Fruit fly (Drosophila melanogaster): ENCODE results near the gene fz4.

The fz4 gene

dm6 chrX:7101302-7102012 is 8.7 kb downstream of the fz4 start (continued):
- TF ChIP-seq CG6792 (GFP tag; optimal IDR thresholded peaks at IDR 0.05) (peak; percentile 89), Sox15 (GFP tag; optimal IDR thresholded peaks at IDR 0.05) (peak; percentile 83), Met (GFP tag; optimal IDR thresholded peaks at IDR 0.05) (peak; percentile 78), CG6163 (GFP tag; IDR thresholded peaks at IDR 0.05) (peak; percentile 81), Eip93F (GFP tag; optimal IDR thresholded peaks at IDR 0.05) (no peak), Hr38 (GFP tag; optimal IDR thresholded peaks at IDR 0.05) (no peak), CG6808 (GFP tag; optimal IDR thresholded peaks at IDR 0.05) (peak; percentile 85), OdsH (GFP tag; optimal IDR thresholded peaks at IDR 0.05) (peak; percentile 92), Ets21C (GFP tag; optimal IDR thresholded peaks at IDR 0.05) (peak; percentile 79), CG3032 (tag; optimal IDR thresholded peaks at IDR 0.05) (peak; percentile 85)

DNA sequence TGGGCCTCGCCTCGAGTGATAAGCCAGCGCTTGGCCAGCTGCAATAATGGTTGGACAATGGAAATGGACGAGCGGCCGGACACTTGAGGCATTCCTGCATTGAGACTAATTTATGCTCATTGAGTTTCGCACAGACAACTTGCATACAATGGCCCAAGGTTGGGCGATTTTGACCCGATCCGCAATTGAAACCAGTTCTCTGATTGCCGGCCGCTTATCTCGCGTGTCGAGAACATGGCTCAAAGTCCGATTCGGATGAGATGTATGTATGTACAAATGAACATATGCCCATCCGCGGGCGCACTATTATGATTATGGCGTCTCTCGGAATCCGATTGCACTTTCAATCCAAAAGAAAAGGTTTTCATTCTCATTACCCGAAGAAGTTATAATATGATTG is 9.4 kb downstream of the fz4 start:
- TF ChIP-seq Eip78C (GFP tag) (peak; percentile 55), CG6276 (GFP tag; optimal IDR thresholded peaks at IDR 0.05) (peak; percentile 16), CG6163 (GFP tag; IDR thresholded peaks at IDR 0.05) (0 out of 3 replicates have a peak, but pooled peaks have one; percentile 15), CG6808 (GFP tag; optimal IDR thresholded peaks at IDR 0.05) (peak; percentile 59), ss (GFP tag; optimal IDR thresholded peaks at IDR 0.05) (peak; percentile 78 to 84), CG34406 (GFP tag; optimal IDR thresholded peaks at IDR 0.05) (no peak), svp (GFP tag) (peak; percentile 48), CG8119 (GFP tag; IDR thresholded peaks at IDR 0.05) (peak; percentile 17; the same call in 1 of the 3 replicates), CG15336 (GFP tag; IDR thresholded peaks at IDR 0.05) (no peak), CG1621 (tag; optimal IDR thresholded peaks at IDR 0.05) (no peak)

DNA sequence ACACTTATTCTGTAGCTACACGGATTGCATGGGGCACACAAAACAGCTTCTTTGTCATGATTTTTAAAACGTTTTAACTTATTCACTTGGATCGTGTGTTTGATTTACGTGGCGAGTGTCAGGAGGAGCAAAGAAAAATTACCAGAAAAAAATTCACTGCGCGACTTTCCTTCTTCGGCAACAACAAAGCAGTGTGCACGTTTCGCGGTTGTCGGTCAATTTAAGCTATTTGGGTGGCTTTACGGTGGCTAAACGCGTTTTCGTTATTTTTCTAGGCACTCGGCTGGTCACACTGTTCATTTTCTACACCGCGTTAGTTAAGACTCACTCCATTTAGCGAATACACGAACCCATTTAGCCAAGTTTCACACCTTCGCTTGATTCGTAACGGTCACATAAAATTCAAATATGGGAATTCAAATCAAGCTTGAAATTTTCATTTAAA is 12.2 kb downstream of the fz4 start, which contains the start of gene Sxl:
TSS of gene Sxl (minus strand) at position 195 of the 445 bp plus-strand sequence.
- no peak for TF ChIP-seq CG11762 (GFP tag; optimal IDR thresholded peaks at IDR 0.05; ENCODE audit: insufficient read depth)
- no peak for TF ChIP-seq CG11294 (GFP tag; IDR thresholded peaks at IDR 0.05)
- no peak for TF ChIP-seq CG10631 (GFP tag; optimal IDR thresholded peaks at IDR 0.05)
- no peak for TF ChIP-seq CG15336 (GFP tag; IDR thresholded peaks at IDR 0.05)
- TF ChIP-seq CG6808 (GFP tag; optimal IDR thresholded peaks at IDR 0.05), result no peak
- no peak for TF ChIP-seq Smox (GFP tag; optimal IDR thresholded peaks at IDR 0.05)
- TF ChIP-seq Sox102F (GFP tag; optimal IDR thresholded peaks at IDR 0.05), result no peak
- TF ChIP-seq CG6792 (GFP tag; optimal IDR thresholded peaks at IDR 0.05), result no peak
- TF ChIP-seq acj6 (GFP tag; optimal IDR thresholded peaks at IDR 0.05), result no peak
- TF ChIP-seq Hr38 (GFP tag; optimal IDR thresholded peaks at IDR 0.05), result no peak
- peak; percentile 11 for TF ChIP-seq svp (GFP tag)
- peak; percentile 22 for TF ChIP-seq topi (GFP tag; optimal IDR thresholded peaks at IDR 0.05)
- no peak for TF ChIP-seq CG1621 (tag; optimal IDR thresholded peaks at IDR 0.05)
- TF ChIP-seq Hr39 (GFP tag; optimal IDR thresholded peaks at IDR 0.05), result no peak
- TF ChIP-seq lz (GFP tag; optimal IDR thresholded peaks at IDR 0.05), result no peak
- peak; percentile 49 for TF ChIP-seq Sox14 (GFP tag; optimal IDR thresholded peaks at IDR 0.05)
- TF ChIP-seq CG32006 (GFP tag; optimal IDR thresholded peaks at IDR 0.05), result no peak
- TF ChIP-seq CG9139 (GFP tag; optimal IDR thresholded peaks at IDR 0.05), result peak; percentile 11
- peak in 1 of 2 experiments; percentile 52 for TF ChIP-seq ss (GFP tag; optimal IDR thresholded peaks at IDR 0.05)
- TF ChIP-seq spab (GFP tag; optimal IDR thresholded peaks at IDR 0.05), result no peak
- no peak for TF ChIP-seq CG4318 (GFP tag; optimal IDR thresholded peaks at IDR 0.05)
- no peak for TF ChIP-seq dac (GFP tag; optimal IDR thresholded peaks at IDR 0.05)
- no peak for TF ChIP-seq vri (GFP tag; optimal IDR thresholded peaks at IDR 0.05)
- TF ChIP-seq CG8119 (GFP tag; IDR thresholded peaks at IDR 0.05), result no peak
- no peak for TF ChIP-seq CG11902 (GFP tag; optimal IDR thresholded peaks at IDR 0.05)
- TF ChIP-seq CG7368 (GFP tag; optimal IDR thresholded peaks at IDR 0.05), result no peak
- peak; percentile 26 for TF ChIP-seq CG16779 (tag; optimal IDR thresholded peaks at IDR 0.05)
- no peak for TF ChIP-seq fd85E (GFP tag; optimal IDR thresholded peaks at IDR 0.05)
- TF ChIP-seq Eip78C (GFP tag), result peak; percentile 18
- peak; percentile 4 for TF ChIP-seq dsx (GFP tag; optimal IDR thresholded peaks at IDR 0.05; ENCODE audit: poor library complexity, severe bottlenecking)
- no peak for TF ChIP-seq fd59A (GFP tag; optimal IDR thresholded peaks at IDR 0.05)
- peak; percentile 6 for TF ChIP-seq net (GFP tag; optimal IDR thresholded peaks at IDR 0.05)
- TF ChIP-seq cyc (GFP tag; optimal IDR thresholded peaks at IDR 0.05), result no peak
- no peak for TF ChIP-seq fkh (GFP tag; optimal IDR thresholded peaks at IDR 0.05)
- no peak for TF ChIP-seq eg (GFP tag; IDR thresholded peaks at IDR 0.05)
- no peak for TF ChIP-seq OdsH (GFP tag; optimal IDR thresholded peaks at IDR 0.05)
- TF ChIP-seq Blimp-1 (GFP tag; optimal IDR thresholded peaks at IDR 0.05), result no peak
- TF ChIP-seq CG6276 (GFP tag; optimal IDR thresholded peaks at IDR 0.05), result no peak

Measured in whole organism, prepupa.